Worm (Caenorhabditis elegans): ENCODE results near the gene micu-1.

ce11 chrIV:13255886-13256285 lies 41.8 kb upstream of the micu-1 start, which contains the start of gene bus-12:
- TF ChIP-seq pha-4 (tag; optimal IDR thresholded peaks at IDR 0.05) (no peak), elt-3 (tag; optimal IDR thresholded peaks at IDR 0.05) (no peak), ztf-11 (tag; optimal IDR thresholded peaks at IDR 0.05) (no peak), nhr-76 (tag; optimal IDR thresholded peaks at IDR 0.05) (no peak), lsy-2 (tag; optimal IDR thresholded peaks at IDR 0.05) (no peak), snpc-4 (tag; optimal IDR thresholded peaks at IDR 0.05) (no peak)
